Worm (Caenorhabditis elegans): Measurements from ENCODE around the gene F11A5.15.

DNA sequence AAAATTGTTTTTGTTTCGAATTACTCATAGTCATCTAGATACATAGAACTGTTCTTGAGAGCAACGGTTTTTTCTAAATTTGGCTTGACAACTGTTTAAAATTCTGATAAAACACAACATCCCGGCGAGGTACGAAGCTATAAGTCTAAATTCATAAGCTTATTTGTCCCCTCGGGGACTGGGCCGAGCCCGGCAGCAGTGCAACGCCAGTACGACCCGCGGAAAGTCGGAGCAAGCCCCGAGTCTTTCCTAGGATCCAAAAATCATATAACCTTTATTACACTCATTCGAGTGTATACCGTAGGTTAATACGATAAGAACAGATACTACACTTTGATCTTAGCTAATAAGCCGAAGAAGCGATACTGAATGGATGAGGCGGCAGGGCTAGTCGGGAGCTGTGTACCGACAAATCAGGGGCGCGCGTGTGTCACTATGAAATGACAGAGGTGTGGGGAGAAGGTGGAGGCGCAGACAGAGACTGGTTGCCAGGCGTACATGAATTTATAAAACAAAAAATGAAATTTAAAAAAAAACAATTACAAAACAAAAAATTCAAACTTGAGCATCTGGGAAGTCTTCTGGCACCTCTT lies 7.2 kb upstream of the F11A5.15 start:
- TF ChIP-seq unc-55 (GFP tag; optimal IDR thresholded peaks at IDR 0.05) (no peak), ama-1 (optimal IDR thresholded peaks at IDR 0.05) (no peak)

Measured in whole organism, L2 larva.